Worm (Caenorhabditis elegans): ENCODE results near the gene F36F12.1.

Gene F36F12.1

DNA sequence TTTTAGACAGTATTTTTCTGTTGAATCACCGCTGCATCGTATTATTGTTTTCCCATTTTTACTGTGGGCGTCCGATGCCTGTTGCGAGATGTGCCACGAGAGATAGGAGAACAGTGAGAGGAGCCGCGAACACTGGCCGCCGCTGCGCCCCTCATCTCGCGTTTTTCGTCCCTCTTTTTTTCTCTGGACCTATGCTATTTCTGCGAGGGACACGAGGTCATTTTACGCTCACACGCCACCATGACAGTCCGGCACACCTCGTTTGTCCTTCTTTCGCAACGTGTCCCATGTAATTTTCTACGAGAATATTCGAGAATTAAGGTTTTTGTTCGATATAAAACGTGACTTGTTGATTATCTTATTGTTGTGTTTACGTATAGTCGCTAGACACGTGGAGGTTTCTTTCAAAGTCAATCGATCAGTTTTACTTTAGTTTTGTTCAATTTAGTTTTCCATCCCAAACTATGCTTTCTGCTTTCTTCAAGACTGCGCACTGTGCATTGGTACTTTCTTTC is 35.0 kb downstream of the F36F12.1 start, which contains the start of gene lbp-9 (continued):
- TF ChIP-seq nhr-102 (tag; optimal IDR thresholded peaks at IDR 0.05) = no peak
- TF ChIP-seq mxl-3 (GFP tag; optimal IDR thresholded peaks at IDR 0.05) = peak; percentile 92
- TF ChIP-seq nhr-28 (tag; optimal IDR thresholded peaks at IDR 0.05) = peak; percentile 53
- TF ChIP-seq duxl-1 (tag; optimal IDR thresholded peaks at IDR 0.05; ENCODE audit: poor library complexity) = peak; percentile 6
- TF ChIP-seq dmd-8 (GFP tag; IDR thresholded peaks at IDR 0.05) = 0 out of 2 replicates have a peak, but pooled peaks have one; percentile 47
- TF ChIP-seq ctbp-1 (GFP tag; IDR thresholded peaks at IDR 0.05) = peak; percentile 46; the same call in 1 of the 2 replicates
- TF ChIP-seq php-3 (GFP tag; IDR thresholded peaks at IDR 0.05) = 0 out of 2 replicates have a peak, but pooled peaks have one; percentile 30
- TF ChIP-seq set-16 (GFP tag; IDR thresholded peaks at IDR 0.05) = peak; percentile 58
- no peak for TF ChIP-seq daf-19 (GFP tag; conservative IDR thresholded peaks at IDR 0.05)
- peak; percentile 28 for TF ChIP-seq rbr-2 (tag; optimal IDR thresholded peaks at IDR 0.05)
- peak; percentile 47; the same call in 1 of the 2 replicates for TF ChIP-seq egl-43 (GFP tag; IDR thresholded peaks at IDR 0.05)
- no peak for TF ChIP-seq T26A8.4 (GFP tag; IDR thresholded peaks at IDR 0.05)
- TF ChIP-seq dpl-1 (GFP tag; optimal IDR thresholded peaks at IDR 0.05) = peak; percentile 17

ce11 chrV:2067419-2067818 is 35.6 kb downstream of the F36F12.1 start:
- TF ChIP-seq D1046.2 (GFP tag; IDR thresholded peaks at IDR 0.05) (no peak), fkh-10 (GFP tag; optimal IDR thresholded peaks at IDR 0.05) (no peak), lin-38 (GFP tag; IDR thresholded peaks at IDR 0.05) (peak; percentile 31; the same call in 1 of the 2 replicates), unc-130 (GFP tag; optimal IDR thresholded peaks at IDR 0.05) (peak; percentile 58), lsy-2 (tag; optimal IDR thresholded peaks at IDR 0.05) (peak in 1 of 2 experiments; percentile 40), egl-27 (tag; optimal IDR thresholded peaks at IDR 0.05) (no peak), hif-1 (tag; optimal IDR thresholded peaks at IDR 0.05) (no peak)

DNA sequence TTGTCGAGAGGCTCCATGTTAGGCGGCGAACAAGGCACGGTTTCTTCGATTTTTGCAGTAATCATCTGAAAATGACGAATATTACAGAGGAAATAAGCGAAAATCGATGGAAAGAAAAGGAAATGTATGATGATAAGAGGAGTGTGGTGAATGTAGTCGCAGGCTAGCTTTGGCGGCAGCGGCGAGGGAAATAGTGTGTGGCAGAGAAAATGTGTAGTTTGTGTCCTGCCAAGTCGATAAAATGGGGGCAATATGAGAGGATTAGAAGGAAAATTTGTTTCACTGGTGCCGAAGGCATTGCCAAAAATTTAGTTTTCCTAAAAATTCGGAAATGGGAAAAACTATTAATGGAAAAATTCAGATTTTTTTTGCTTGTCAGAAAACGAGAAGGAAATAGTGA is 36.2 kb downstream of the F36F12.1 start, which contains the start of gene nhr-86:
Gene nhr-86 (minus strand): TSS at position 71 of the 400 bp plus-strand sequence.
- TF ChIP-seq pha-4 (GFP tag; IDR thresholded peaks at IDR 0.05) (no peak), pha-4 (tag; optimal IDR thresholded peaks at IDR 0.05) (no peak), pqm-1 (tag; optimal IDR thresholded peaks at IDR 0.05) (peak; percentile 19), ceh-32 (tag; optimal IDR thresholded peaks at IDR 0.05; ENCODE audit: poor library complexity) (no peak), R02D3.7 (tag; optimal IDR thresholded peaks at IDR 0.05) (no peak), dve-1 (tag; optimal IDR thresholded peaks at IDR 0.05; ENCODE audit: insufficient read depth) (peak; percentile 10), ztf-7 (tag; optimal IDR thresholded peaks at IDR 0.05) (no peak), T20F7.1 (GFP tag; optimal IDR thresholded peaks at IDR 0.05) (no peak), mes-2 (tag; optimal IDR thresholded peaks at IDR 0.05; ENCODE audit: poor library complexity, severe bottlenecking) (peak; percentile 13), ama-1 (optimal IDR thresholded peaks at IDR 0.05) (no peak), dmd-6 (GFP tag; IDR thresholded peaks at IDR 0.05) (peak; percentile 16; the same call in 1 of the 2 replicates), F49E8.2 (tag; optimal IDR thresholded peaks at IDR 0.05; ENCODE audit: borderline replicate concordance) (no peak), mep-1 (tag; optimal IDR thresholded peaks at IDR 0.05) (peak; percentile 3), Y105C5A.15 (GFP tag; IDR thresholded peaks at IDR 0.05) (no peak), vab-7 (GFP tag; IDR thresholded peaks at IDR 0.05) (no peak), F44E2.7 (GFP tag; IDR thresholded peaks at IDR 0.05) (no peak), zip-11 (GFP tag; IDR thresholded peaks at IDR 0.05) (no peak), tag-97 (GFP tag; IDR thresholded peaks at IDR 0.05) (no peak), hmg-1.1 (GFP tag; IDR thresholded peaks at IDR 0.05) (0 out of 2 replicates have a peak, but pooled peaks have one; percentile 12), arid-1 (GFP tag; conservative IDR thresholded peaks at IDR 0.05) (no peak), unc-130 (GFP tag; optimal IDR thresholded peaks at IDR 0.05) (no peak), nhr-28 (tag; optimal IDR thresholded peaks at IDR 0.05) (peak; percentile 99), hif-1 (tag; optimal IDR thresholded peaks at IDR 0.05) (peak in 1 of 2 experiments; percentile 12), ceh-28 (tag; optimal IDR thresholded peaks at IDR 0.05) (no peak), mxl-3 (GFP tag; optimal IDR thresholded peaks at IDR 0.05) (no peak), ztf-11 (tag; optimal IDR thresholded peaks at IDR 0.05) (no peak), nhr-25 (tag; optimal IDR thresholded peaks at IDR 0.05; ENCODE audit: borderline replicate concordance, insufficient read depth) (no peak), hlh-30 (tag; optimal IDR thresholded peaks at IDR 0.05; ENCODE audit: insufficient read depth) (no peak), hlh-11 (tag; optimal IDR thresholded peaks at IDR 0.05) (peak; percentile 25), ceh-82 (tag; optimal IDR thresholded peaks at IDR 0.05) (no peak), egl-27 (tag; optimal IDR thresholded peaks at IDR 0.05) (no peak)

All from whole organism, L4 larva.